Fruit fly (Drosophila melanogaster): Measurements from ENCODE around the gene CG8475.

dm6 chr2L:8162307-8163024 lies 34.3 kb downstream of the CG8475 start, which contains the start of gene Acbp1:
- TF ChIP-seq lz (GFP tag; optimal IDR thresholded peaks at IDR 0.05) (peak; percentile 93), cyc (GFP tag; optimal IDR thresholded peaks at IDR 0.05) (peak; percentile 93), ss (GFP tag; optimal IDR thresholded peaks at IDR 0.05) (peak; percentile 97 to 98)

Measured in whole organism, prepupa.